Fruit fly (Drosophila melanogaster): Measurements from ENCODE around the gene Tango6.
A peak's percentile ranks its signal among the peaks of the same experiment; 100 is the strongest.

Gene Tango6

dm6 chr2L:18921246-18921645 is 47.6 kb upstream of the Tango6 start (continued):
- peak; percentile 54 for TF ChIP-seq CG2202 (tag; optimal IDR thresholded peaks at IDR 0.05)
- no peak for TF ChIP-seq Optix (GFP tag; IDR thresholded peaks at IDR 0.05)
- TF ChIP-seq Jarid2 (GFP tag; optimal IDR thresholded peaks at IDR 0.05): peak; percentile 33
- TF ChIP-seq CG7839 (tag; optimal IDR thresholded peaks at IDR 0.05): peak; percentile 63
- peak; percentile 43 for TF ChIP-seq CG13424 (tag; optimal IDR thresholded peaks at IDR 0.05)
- TF ChIP-seq CG1529 (GFP tag; optimal IDR thresholded peaks at IDR 0.05): peak; percentile 4
- TF ChIP-seq CG4854 (GFP tag; optimal IDR thresholded peaks at IDR 0.05): peak; percentile 3
- TF ChIP-seq CG12155 (GFP tag; optimal IDR thresholded peaks at IDR 0.05): peak; percentile 12
- peak; percentile 9 for TF ChIP-seq Lhr (GFP tag; optimal IDR thresholded peaks at IDR 0.05)
- no peak for TF ChIP-seq Opbp (GFP tag; IDR thresholded peaks at IDR 0.05; ENCODE audit: partially characterized antibody)
- no peak for TF ChIP-seq stc (GFP tag; IDR thresholded peaks at IDR 0.05)
- peak; percentile 42 for TF ChIP-seq pnt (GFP tag; optimal IDR thresholded peaks at IDR 0.05)
- no peak for TF ChIP-seq CG3838 (GFP tag; optimal IDR thresholded peaks at IDR 0.05)
- peak; percentile 54 for TF ChIP-seq CG1233 (GFP tag; optimal IDR thresholded peaks at IDR 0.05)
- no peak for TF ChIP-seq CG9797 (GFP tag; optimal IDR thresholded peaks at IDR 0.05)
- TF ChIP-seq YL-1 (GFP tag; optimal IDR thresholded peaks at IDR 0.05): no peak
- no peak for TF ChIP-seq sna (GFP tag; IDR thresholded peaks at IDR 0.05; ENCODE audit: partially characterized antibody)
- TF ChIP-seq btn (GFP tag; optimal IDR thresholded peaks at IDR 0.05): peak; percentile 47
- TF ChIP-seq B-H2 (GFP tag; optimal IDR thresholded peaks at IDR 0.05): no peak
- no peak for TF ChIP-seq Dp (GFP tag; optimal IDR thresholded peaks at IDR 0.05)
- no peak for TF ChIP-seq BtbVII (GFP tag; optimal IDR thresholded peaks at IDR 0.05)
- peak; percentile 62 for TF ChIP-seq CG15601 (tag; optimal IDR thresholded peaks at IDR 0.05)
- TF ChIP-seq CG8359 (GFP tag; optimal IDR thresholded peaks at IDR 0.05; ENCODE audit: borderline replicate concordance): peak; percentile 44
- peak; percentile 53 for TF ChIP-seq CG10209 (GFP tag; optimal IDR thresholded peaks at IDR 0.05)
- TF ChIP-seq Hsf (GFP tag; optimal IDR thresholded peaks at IDR 0.05): peak; percentile 49
- peak; percentile 57 for TF ChIP-seq CG6254 (GFP tag; optimal IDR thresholded peaks at IDR 0.05)
- TF ChIP-seq CG9609 (GFP tag; optimal IDR thresholded peaks at IDR 0.05): peak; percentile 8
- no peak for TF ChIP-seq Dip2 (GFP tag; IDR thresholded peaks at IDR 0.05)
- TF ChIP-seq CG8944 (GFP tag; optimal IDR thresholded peaks at IDR 0.05): peak; percentile 15
- TF ChIP-seq dati (GFP tag; IDR thresholded peaks at IDR 0.05): no peak
- no peak for TF ChIP-seq klu (GFP tag; IDR thresholded peaks at IDR 0.05)
- TF ChIP-seq onecut (GFP tag; IDR thresholded peaks at IDR 0.05): no peak
- TF ChIP-seq pfk (GFP tag; optimal IDR thresholded peaks at IDR 0.05): no peak
- TF ChIP-seq CG2875 (GFP tag; optimal IDR thresholded peaks at IDR 0.05): peak; percentile 42
- TF ChIP-seq Meics (GFP tag; optimal IDR thresholded peaks at IDR 0.05): no peak
- TF ChIP-seq CG17568 (GFP tag; optimal IDR thresholded peaks at IDR 0.05): peak; percentile 21
- TF ChIP-seq CG9437 (GFP tag; optimal IDR thresholded peaks at IDR 0.05): no peak
- TF ChIP-seq pum (GFP tag; optimal IDR thresholded peaks at IDR 0.05): peak; percentile 59
- no peak for TF ChIP-seq wek (GFP tag; optimal IDR thresholded peaks at IDR 0.05)
- TF ChIP-seq CG15269 (tag; optimal IDR thresholded peaks at IDR 0.05): peak; percentile 34
- no peak for TF ChIP-seq slp2 (GFP tag; optimal IDR thresholded peaks at IDR 0.05)
- TF ChIP-seq CG31441 (GFP tag; IDR thresholded peaks at IDR 0.05): peak; percentile 73
- TF ChIP-seq CG10321 (GFP tag; IDR thresholded peaks at IDR 0.05): no peak
- peak; percentile 30 for TF ChIP-seq CG18764 (GFP tag; optimal IDR thresholded peaks at IDR 0.05)
- TF ChIP-seq bcd (GFP tag; optimal IDR thresholded peaks at IDR 0.05): peak; percentile 36
- peak; percentile 64 for TF ChIP-seq Oli (tag; optimal IDR thresholded peaks at IDR 0.05)
- TF ChIP-seq CG1647 (GFP tag; optimal IDR thresholded peaks at IDR 0.05): no peak
- TF ChIP-seq CG9215 (GFP tag; IDR thresholded peaks at IDR 0.05): no peak
- TF ChIP-seq dmrt99B (tag; optimal IDR thresholded peaks at IDR 0.05): peak; percentile 52
- TF ChIP-seq jumu (GFP tag; optimal IDR thresholded peaks at IDR 0.05): peak; percentile 22
- TF ChIP-seq lab (GFP tag; optimal IDR thresholded peaks at IDR 0.05): no peak
